Worm (Caenorhabditis elegans): ENCODE measurements around the gene ttr-12.
"Not testable (repeated sequence)": the region's sequence is repeated elsewhere in the genome, so short reads cannot be mapped to it uniquely, and the experiment has no call there.

The ttr-12 gene

DNA sequence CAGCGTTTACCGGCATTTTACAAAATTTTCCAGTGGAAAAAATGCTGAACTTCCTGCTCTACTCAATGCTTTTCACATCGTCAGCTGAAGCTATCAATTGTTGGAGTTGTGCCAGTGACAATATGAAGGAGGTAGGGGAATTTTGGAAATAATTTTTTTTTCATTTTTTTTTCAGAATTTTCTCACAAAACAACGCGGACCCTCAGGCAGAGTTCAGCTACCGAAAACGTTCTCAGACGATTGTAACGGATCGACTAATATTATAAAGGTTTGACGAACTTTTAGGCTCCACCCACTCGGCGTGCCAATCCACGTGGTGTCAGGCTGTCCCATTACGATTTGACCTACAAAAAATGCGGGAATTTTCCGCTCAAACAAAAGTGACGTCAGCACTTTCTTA, 29.1 kb downstream of the ttr-12 start, which contains the start of gene F26F2.8:
TSS of gene F26F2.8 (plus strand) at position 13 of the 400 bp plus-strand sequence.
- TF ChIP-seq hlh-1 (tag; optimal IDR thresholded peaks at IDR 0.05): no peak
- TF ChIP-seq sptf-1 (tag; optimal IDR thresholded peaks at IDR 0.05): no peak
- no peak for TF ChIP-seq flh-1 (GFP tag; optimal IDR thresholded peaks at IDR 0.05)
- TF ChIP-seq lin-32 (GFP tag; optimal IDR thresholded peaks at IDR 0.05): no peak
- no peak for TF ChIP-seq blmp-1 (tag; optimal IDR thresholded peaks at IDR 0.05)
- TF ChIP-seq nhr-237 (tag; optimal IDR thresholded peaks at IDR 0.05): no peak
- no peak for TF ChIP-seq unc-39 (tag; optimal IDR thresholded peaks at IDR 0.05)
- no peak for TF ChIP-seq unc-120 (tag; optimal IDR thresholded peaks at IDR 0.05; ENCODE audit: poor library complexity, severe bottlenecking)
- TF ChIP-seq ceh-39 (tag; optimal IDR thresholded peaks at IDR 0.05): no peak
- TF ChIP-seq ces-1 (GFP tag; optimal IDR thresholded peaks at IDR 0.05): no peak

ce11 chrV:20574872-20575271, 33.7 kb downstream of the ttr-12 start:
- TF ChIP-seq lin-32 (GFP tag; optimal IDR thresholded peaks at IDR 0.05): no peak
- TF ChIP-seq cnd-1 (tag; optimal IDR thresholded peaks at IDR 0.05): no peak
- no peak for TF ChIP-seq tbx-8 (GFP tag; optimal IDR thresholded peaks at IDR 0.05)
- TF ChIP-seq M03D4.4 (tag; optimal IDR thresholded peaks at IDR 0.05): no peak
- no peak for TF ChIP-seq hlh-1 (tag; optimal IDR thresholded peaks at IDR 0.05)
- TF ChIP-seq zip-8 (tag; optimal IDR thresholded peaks at IDR 0.05): no peak
- no peak for TF ChIP-seq bed-3 (GFP tag; optimal IDR thresholded peaks at IDR 0.05)
- TF ChIP-seq pha-4 (tag; optimal IDR thresholded peaks at IDR 0.05): no peak
- TF ChIP-seq unc-39 (tag; optimal IDR thresholded peaks at IDR 0.05): no peak
- no peak for TF ChIP-seq unc-62 (GFP tag; optimal IDR thresholded peaks at IDR 0.05)
- TF ChIP-seq flh-1 (GFP tag; optimal IDR thresholded peaks at IDR 0.05): no peak
- no peak for TF ChIP-seq ceh-83 (GFP tag; optimal IDR thresholded peaks at IDR 0.05)
- no peak for TF ChIP-seq drap-1 (GFP tag; optimal IDR thresholded peaks at IDR 0.05)
- no peak for TF ChIP-seq ceh-43 (GFP tag; optimal IDR thresholded peaks at IDR 0.05)
- no peak for TF ChIP-seq mep-1 (tag; optimal IDR thresholded peaks at IDR 0.05)
- TF ChIP-seq nhr-2 (tag; optimal IDR thresholded peaks at IDR 0.05): no peak
- no peak for TF ChIP-seq sem-2 (GFP tag; optimal IDR thresholded peaks at IDR 0.05)
- TF ChIP-seq nhr-12 (tag; optimal IDR thresholded peaks at IDR 0.05): no peak
- TF ChIP-seq ham-2 (GFP tag; optimal IDR thresholded peaks at IDR 0.05): no peak
- TF ChIP-seq sptf-1 (tag; optimal IDR thresholded peaks at IDR 0.05): no peak

ce11 chrV:20574314-20574713, 34.3 kb downstream of the ttr-12 start, which contains the start of gene clec-263:
clec-263 (plus strand) TSS chrV:20574614.
- TF ChIP-seq lin-13 (tag; optimal IDR thresholded peaks at IDR 0.05) (no peak), mab-5 (tag; optimal IDR thresholded peaks at IDR 0.05) (no peak), snpc-4 (tag; optimal IDR thresholded peaks at IDR 0.05) (no peak), ceh-39 (tag; optimal IDR thresholded peaks at IDR 0.05) (no peak), tbx-8 (GFP tag; optimal IDR thresholded peaks at IDR 0.05) (no peak), unc-120 (tag; optimal IDR thresholded peaks at IDR 0.05; ENCODE audit: poor library complexity, severe bottlenecking) (no peak)

DNA sequence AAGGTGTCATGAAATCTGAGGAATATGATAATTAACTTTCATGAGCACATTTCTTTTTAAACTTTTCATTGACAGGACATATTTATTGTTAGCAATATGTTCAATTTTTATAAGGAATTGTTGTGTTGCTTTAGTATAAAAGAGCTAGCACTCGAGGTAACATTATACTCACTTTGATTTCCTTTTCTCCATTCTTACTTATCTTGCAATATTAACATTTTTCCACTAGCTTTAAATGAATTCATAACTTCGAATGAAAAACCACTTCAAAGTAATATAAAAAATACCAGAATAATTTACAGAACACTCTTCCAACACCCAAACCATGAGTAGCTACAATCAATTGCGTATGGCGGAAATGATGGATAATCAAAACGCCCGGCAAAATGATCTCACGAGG, 35.2 kb downstream of the ttr-12 start, which contains the start of gene F26F2.5:
TSS of gene F26F2.5 (plus strand) at position 301 of the 400 bp plus-strand sequence.
- no peak for TF ChIP-seq mab-5 (tag; optimal IDR thresholded peaks at IDR 0.05)
- no peak for TF ChIP-seq tbx-8 (GFP tag; optimal IDR thresholded peaks at IDR 0.05)
- no peak for TF ChIP-seq blmp-1 (tag; optimal IDR thresholded peaks at IDR 0.05)
- TF ChIP-seq elt-3 (tag; optimal IDR thresholded peaks at IDR 0.05): no peak
- no peak for TF ChIP-seq ces-1 (GFP tag; optimal IDR thresholded peaks at IDR 0.05)
- no peak for TF ChIP-seq nhr-2 (tag; optimal IDR thresholded peaks at IDR 0.05)
- TF ChIP-seq unc-120 (tag; optimal IDR thresholded peaks at IDR 0.05; ENCODE audit: poor library complexity, severe bottlenecking): no peak
- no peak for TF ChIP-seq sptf-1 (tag; optimal IDR thresholded peaks at IDR 0.05)
- TF ChIP-seq sem-2 (GFP tag; optimal IDR thresholded peaks at IDR 0.05): no peak
- TF ChIP-seq pha-4 (tag; optimal IDR thresholded peaks at IDR 0.05): no peak
- TF ChIP-seq nhr-12 (tag; optimal IDR thresholded peaks at IDR 0.05): no peak
- TF ChIP-seq lin-13 (tag; optimal IDR thresholded peaks at IDR 0.05): no peak
- TF ChIP-seq lsy-2 (tag; optimal IDR thresholded peaks at IDR 0.05): no peak
- TF ChIP-seq flh-1 (GFP tag; optimal IDR thresholded peaks at IDR 0.05): no peak
- TF ChIP-seq lin-32 (GFP tag; optimal IDR thresholded peaks at IDR 0.05): no peak
- TF ChIP-seq mls-2 (tag; optimal IDR thresholded peaks at IDR 0.05): no peak

ce11 chrV:20568995-20569394, 39.6 kb downstream of the ttr-12 start, which contains the start of gene F26F2.4:
F26F2.4 (plus strand) TSS chrV:20569295.
- TF ChIP-seq M03D4.4 (tag; optimal IDR thresholded peaks at IDR 0.05); tbx-8 (GFP tag; optimal IDR thresholded peaks at IDR 0.05); nhr-12 (tag; optimal IDR thresholded peaks at IDR 0.05): not testable (repeated sequence)

Measured in whole organism, mixed stage, embryonic.